Worm (Caenorhabditis elegans) whole organism, young adult: ENCODE results near the gene clec-55.
A peak's percentile ranks its signal among the peaks of the same experiment; 100 is the strongest.

Source experiments
- C17E4.6 ChIP-seq: fragments of 200-800 bp; sonication (Bioruptor generic); IDR thresholded peaks from 2 replicates; pipeline ENCODE4 v1.3.6; 2022; ENCODE audit warnings: missing genetic modification reagents, missing genetic modification characterization, missing compliant biosample characterization
- D2030.7 ChIP-seq: fragments of 200-800 bp; sonication (Bioruptor generic); IDR thresholded peaks from 2 replicates; pipeline ENCODE4 v1.3.6; 2022; ENCODE audit warnings: missing genetic modification reagents, missing genetic modification characterization, missing compliant biosample characterization
- F33H1.4 ChIP-seq: fragments of 200-800 bp; sonication (Bioruptor generic); IDR thresholded peaks from 2 replicates; pipeline ENCODE4 v1.3.6; 2022; ENCODE audit warnings: missing genetic modification reagents, missing genetic modification characterization, missing compliant biosample characterization
- F55B11.4 ChIP-seq: sonication (generic microtip); optimal IDR thresholded peaks from 2 replicates; lab custom pipeline; 2016; ENCODE audit warnings: missing compliant biosample characterization, missing genetic modification characterization, borderline replicate concordance; ENCODE audit not compliant: insufficient read depth
- K11D2.4 ChIP-seq: fragments of 200-800 bp; sonication (Bioruptor generic); IDR thresholded peaks from 2 replicates; pipeline ENCODE4 v1.3.6; 2022; ENCODE audit warnings: missing genetic modification reagents, missing genetic modification characterization, missing compliant biosample characterization
- T07F8.4 ChIP-seq: sonication (generic microtip); optimal IDR thresholded peaks from 2 replicates; lab custom pipeline; 2016; ENCODE audit warnings: mild to moderate bottlenecking, missing genetic modification characterization, moderate library complexity, missing compliant biosample characterization
- Y53G8AR.9 ChIP-seq: fragments of 200-800 bp; sonication (Bioruptor generic); conservative IDR thresholded peaks from 2 replicates; pipeline ENCODE4 v1.3.6; 2022; ENCODE audit warnings: missing genetic modification reagents, missing genetic modification characterization, missing compliant biosample characterization
- Y56A3A.18 ChIP-seq: fragments of 200-800 bp; sonication (Bioruptor generic); IDR thresholded peaks from 2 replicates; pipeline ENCODE4 v1.3.6; 2022; ENCODE audit warnings: missing genetic modification reagents, missing genetic modification characterization, missing compliant biosample characterization
- atf-7 ChIP-seq: sonication (generic microtip); optimal IDR thresholded peaks from 2 replicates; lab custom pipeline; 2017; ENCODE audit warnings: mild to moderate bottlenecking, missing genetic modification characterization, missing compliant biosample characterization
- bed-2 ChIP-seq: fragments of 200-800 bp; sonication (Bioruptor generic); IDR thresholded peaks from 2 replicates; pipeline ENCODE4 v1.3.6; 2022; ENCODE audit warnings: missing genetic modification reagents, missing genetic modification characterization, missing compliant biosample characterization
- cebp-1 ChIP-seq, 2 experiments: fragments of 200-800 bp in 1 of 2; sonication (Bioruptor generic) in 1 of 2; sonication (generic microtip) in 1 of 2; IDR thresholded peaks in 1 of 2; optimal IDR thresholded peaks in 1 of 2; 2 replicates each; pipeline versions ENCODE4 v1.3.6 to Lab custom; 2017 to 2022; ENCODE audit warnings: missing compliant biosample characterization in 2 of 2, missing genetic modification characterization in 2 of 2, mild to moderate bottlenecking in 1 of 2, missing genetic modification reagents in 1 of 2, moderate library complexity in 1 of 2
- ceh-91 ChIP-seq: fragments of 200-800 bp; sonication (Bioruptor generic); IDR thresholded peaks from 2 replicates; pipeline ENCODE4 v1.3.6; 2022; ENCODE audit warnings: missing genetic modification reagents, missing genetic modification characterization, missing compliant biosample characterization
- die-1 ChIP-seq: sonication (generic microtip); optimal IDR thresholded peaks from 2 replicates; lab custom pipeline; 2016; ENCODE audit warnings: missing genotype, mild to moderate bottlenecking, missing genetic modification characterization, missing compliant biosample characterization
- dox-1 ChIP-seq: fragments of 200-800 bp; sonication (Bioruptor generic); IDR thresholded peaks from 2 replicates; pipeline ENCODE4 v1.3.6; 2022; ENCODE audit warnings: missing genetic modification reagents, missing genetic modification characterization, missing compliant biosample characterization
- egrh-3 ChIP-seq: fragments of 200-800 bp; sonication (Bioruptor generic); IDR thresholded peaks from 2 replicates; pipeline ENCODE4 v1.3.6; 2022; ENCODE audit warnings: missing genetic modification reagents, missing genetic modification characterization, missing compliant biosample characterization
- fkh-3 ChIP-seq: sonication (generic microtip); optimal IDR thresholded peaks from 2 replicates; lab custom pipeline; 2016; ENCODE audit warnings: mild to moderate bottlenecking, missing genetic modification characterization, missing compliant biosample characterization
- gei-17 ChIP-seq: fragments of 200-800 bp; sonication (Bioruptor generic); optimal IDR thresholded peaks from 2 replicates; lab custom pipeline; 2018; ENCODE audit warnings: mild to moderate bottlenecking, missing genetic modification characterization, missing compliant biosample characterization
- hmg-1.2 ChIP-seq: fragments of 200-800 bp; sonication (Bioruptor generic); IDR thresholded peaks from 2 replicates; pipeline ENCODE4 v1.3.6; 2022; ENCODE audit warnings: missing genetic modification reagents, missing genetic modification characterization, missing compliant biosample characterization
- hrde-1 ChIP-seq: sonication (generic microtip); optimal IDR thresholded peaks from 2 replicates; lab custom pipeline; 2016; ENCODE audit warnings: missing genetic modification characterization, mild to moderate bottlenecking, missing compliant biosample characterization, moderate library complexity, missing genotype, missing genetic modification reagents, borderline replicate concordance
- hsf-1 ChIP-seq: fragments of 200-800 bp; sonication (Bioruptor generic); IDR thresholded peaks from 2 replicates; pipeline ENCODE4 v1.3.6; 2022; ENCODE audit warnings: missing genetic modification reagents, missing genetic modification characterization, missing compliant biosample characterization
- let-607 ChIP-seq, 2 experiments: fragments of 200-800 bp in 1 of 2; sonication (Bioruptor generic) in 1 of 2; sonication (generic microtip) in 1 of 2; optimal IDR thresholded peaks; 2 replicates each; lab custom pipeline; 2016 to 2018; ENCODE audit warnings: mild to moderate bottlenecking in 2 of 2, missing compliant biosample characterization in 2 of 2, missing genetic modification characterization in 2 of 2, moderate library complexity in 2 of 2, missing genotype in 1 of 2
- lsy-27 ChIP-seq: sonication (generic microtip); optimal IDR thresholded peaks from 2 replicates; lab custom pipeline; 2017; ENCODE audit warnings: missing genetic modification characterization, mild to moderate bottlenecking, missing compliant biosample characterization, antibody characterized with exemption, missing genotype, borderline replicate concordance; ENCODE audit not compliant: insufficient read depth
- nhr-80 ChIP-seq: sonication (generic microtip); optimal IDR thresholded peaks from 2 replicates; lab custom pipeline; 2016; ENCODE audit warnings: missing genetic modification characterization, missing compliant biosample characterization
- snpc-1.3 ChIP-seq: sonication (generic microtip); optimal IDR thresholded peaks from 2 replicates; lab custom pipeline; 2017; ENCODE audit warnings: missing genetic modification characterization, mild to moderate bottlenecking, missing compliant biosample characterization, antibody characterized with exemption, moderate library complexity, missing genotype, missing genetic modification reagents; ENCODE audit not compliant: insufficient read depth
- somi-1 ChIP-seq: fragments of 200-800 bp; sonication (Bioruptor generic); optimal IDR thresholded peaks from 2 replicates; lab custom pipeline; 2018; ENCODE audit warnings: mild to moderate bottlenecking, missing genetic modification characterization, missing compliant biosample characterization
- tbp1 ChIP-seq: fragments of 200-800 bp; sonication (Bioruptor generic); optimal IDR thresholded peaks from 2 replicates; lab custom pipeline; 2018; ENCODE audit warnings: mild to moderate bottlenecking, missing genetic modification characterization, missing compliant biosample characterization
- tlf-1 ChIP-seq: fragments of 200-800 bp; sonication (Bioruptor generic); optimal IDR thresholded peaks from 2 replicates; lab custom pipeline; 2018; ENCODE audit warnings: mild to moderate bottlenecking, missing genetic modification characterization, missing compliant biosample characterization
- unc-62 ChIP-seq: fragments of 150-350 bp; optimal IDR thresholded peaks from 2 replicates; lab custom pipeline; 2014; ENCODE audit warnings: missing biosample characterization, missing genetic modification reagents, missing genetic modification characterization
- xnd-1 ChIP-seq: sonication (generic microtip); optimal IDR thresholded peaks from 2 replicates; lab custom pipeline; 2016; ENCODE audit warnings: missing genotype, missing genetic modification reagents, missing genetic modification characterization, missing compliant biosample characterization
- zfh-2 ChIP-seq: fragments of 200-800 bp; sonication (Bioruptor generic); conservative IDR thresholded peaks from 2 replicates; pipeline ENCODE4 v1.3.6; 2022; ENCODE audit warnings: missing genetic modification reagents, missing genetic modification characterization, missing compliant biosample characterization
- zim-3 ChIP-seq: sonication (generic microtip); optimal IDR thresholded peaks from 2 replicates; lab custom pipeline; 2017; ENCODE audit warnings: mild to moderate bottlenecking, missing genetic modification characterization, moderate library complexity, missing compliant biosample characterization
- ztf-22 ChIP-seq: fragments of 200-800 bp; sonication (Bioruptor generic); optimal IDR thresholded peaks from 2 replicates; lab custom pipeline; 2018; ENCODE audit warnings: mild to moderate bottlenecking, missing genetic modification characterization, moderate library complexity, missing compliant biosample characterization
- ztf-25 ChIP-seq: fragments of 200-800 bp; sonication (Bioruptor generic); IDR thresholded peaks from 2 replicates; pipeline ENCODE4 v1.3.6; 2022; ENCODE audit warnings: missing genetic modification reagents, missing genetic modification characterization, missing compliant biosample characterization
- ztf-6 ChIP-seq: fragments of 200-800 bp; sonication (Bioruptor generic); IDR thresholded peaks from 2 replicates; pipeline ENCODE4 v1.3.6; 2022; ENCODE audit warnings: missing genetic modification reagents, missing genetic modification characterization, missing compliant biosample characterization

The clec-55 gene

DNA sequence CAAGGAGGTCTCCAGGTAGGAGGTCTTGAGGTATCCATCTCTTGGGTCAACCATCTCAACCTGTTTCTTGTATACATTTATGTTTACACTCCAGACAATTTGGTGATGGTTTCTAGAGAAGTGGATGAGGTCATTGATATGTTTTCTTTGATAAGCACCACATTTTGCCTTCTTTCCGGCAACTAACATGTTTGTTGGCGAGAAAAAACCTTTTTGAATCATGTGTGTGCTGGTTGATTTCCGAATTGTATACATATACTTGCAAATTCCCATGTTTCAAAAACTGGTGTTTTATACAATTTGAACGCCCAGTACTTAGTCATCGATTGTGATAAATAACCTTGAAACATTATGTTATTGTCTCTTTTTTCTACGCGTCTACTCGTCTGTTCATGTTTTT, 25.0 kb downstream of the clec-55 start:
- TF ChIP-seq gei-17 (GFP tag; lab: Kevin White, UChicago), result no peak
- no peak for TF ChIP-seq C17E4.6 (GFP tag; lab: Robert Waterston, UW)
- no peak for TF ChIP-seq F33H1.4 (GFP tag; lab: Robert Waterston, UW)
- TF ChIP-seq fkh-3 (tag; lab: Kevin White, UChicago), result no peak

DNA sequence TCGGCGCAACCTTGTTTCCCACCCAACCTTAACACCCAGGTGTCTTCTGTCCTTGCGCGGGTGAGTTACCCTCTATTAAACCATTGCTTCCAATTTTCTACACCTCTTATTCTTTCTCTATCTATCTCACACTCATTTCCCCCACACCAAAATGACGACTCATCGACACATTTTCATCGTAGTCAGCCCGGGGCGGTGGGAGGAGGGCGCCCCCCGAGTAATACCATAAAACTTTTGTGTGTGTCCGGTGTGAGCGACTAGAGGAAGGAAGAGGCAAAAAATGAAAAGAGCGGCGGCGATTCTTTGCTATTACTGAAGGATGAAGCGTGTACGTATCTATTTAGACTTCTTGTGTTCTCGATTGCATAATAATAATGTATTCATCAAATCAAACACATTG, 25.7 kb downstream of the clec-55 start:
- no peak for TF ChIP-seq D2030.7 (GFP tag; lab: Robert Waterston, UW)
- no peak for TF ChIP-seq egrh-3 (GFP tag; lab: Robert Waterston, UW)
- TF ChIP-seq zfh-2 (GFP tag; lab: Robert Waterston, UW), result peak; percentile 37; the same call in 1 of the 2 replicates
- peak; percentile 43 for TF ChIP-seq nhr-80 (tag; lab: Kevin White, UChicago)
- no peak for TF ChIP-seq hsf-1 (GFP tag; lab: Robert Waterston, UW)
- TF ChIP-seq hrde-1 (tag; lab: Kevin White, UChicago), result no peak
- TF ChIP-seq tlf-1, result no peak
- 0 out of 2 replicates have a peak, but pooled peaks have one; percentile 15 for TF ChIP-seq dox-1 (GFP tag; lab: Robert Waterston, UW)

DNA sequence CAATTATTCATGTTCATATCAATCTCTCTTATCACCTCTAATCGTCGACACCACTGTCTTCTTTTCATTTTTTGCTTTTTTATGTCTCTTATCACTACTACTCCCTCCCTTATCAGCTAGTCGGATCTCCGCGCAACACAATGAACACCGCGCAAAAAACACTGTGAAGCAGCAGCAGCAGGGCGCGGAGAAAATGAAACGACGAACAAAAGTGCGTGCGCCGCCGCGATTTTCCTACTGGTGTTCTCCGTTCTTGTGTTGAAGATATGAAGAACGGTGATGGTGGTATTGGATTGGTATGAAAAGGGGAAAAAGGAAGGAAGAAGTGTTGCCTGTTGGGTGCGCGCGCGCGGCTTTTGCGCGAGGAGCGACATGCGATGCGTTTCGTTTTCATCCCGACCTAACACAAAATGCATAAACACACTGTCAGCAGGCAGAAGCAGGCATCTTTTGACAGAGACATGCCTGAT, 26.7 kb downstream of the clec-55 start:
- TF ChIP-seq xnd-1 (tag; lab: Kevin White, UChicago) (no peak), T07F8.4 (no peak), nhr-80 (tag; lab: Kevin White, UChicago) (peak; percentile 78), ztf-25 (GFP tag; lab: Robert Waterston, UW) (0 out of 2 replicates have a peak, but pooled peaks have one; percentile 15), zfh-2 (GFP tag; lab: Robert Waterston, UW) (peak; percentile 62), let-607 (tag; optimal IDR thresholded peaks at IDR 0.05; lab: Kevin White, UChicago) (peak in 1 of 2 experiments; percentile 1), dox-1 (GFP tag; lab: Robert Waterston, UW) (peak; percentile 48; the same call in 1 of the 2 replicates)

DNA sequence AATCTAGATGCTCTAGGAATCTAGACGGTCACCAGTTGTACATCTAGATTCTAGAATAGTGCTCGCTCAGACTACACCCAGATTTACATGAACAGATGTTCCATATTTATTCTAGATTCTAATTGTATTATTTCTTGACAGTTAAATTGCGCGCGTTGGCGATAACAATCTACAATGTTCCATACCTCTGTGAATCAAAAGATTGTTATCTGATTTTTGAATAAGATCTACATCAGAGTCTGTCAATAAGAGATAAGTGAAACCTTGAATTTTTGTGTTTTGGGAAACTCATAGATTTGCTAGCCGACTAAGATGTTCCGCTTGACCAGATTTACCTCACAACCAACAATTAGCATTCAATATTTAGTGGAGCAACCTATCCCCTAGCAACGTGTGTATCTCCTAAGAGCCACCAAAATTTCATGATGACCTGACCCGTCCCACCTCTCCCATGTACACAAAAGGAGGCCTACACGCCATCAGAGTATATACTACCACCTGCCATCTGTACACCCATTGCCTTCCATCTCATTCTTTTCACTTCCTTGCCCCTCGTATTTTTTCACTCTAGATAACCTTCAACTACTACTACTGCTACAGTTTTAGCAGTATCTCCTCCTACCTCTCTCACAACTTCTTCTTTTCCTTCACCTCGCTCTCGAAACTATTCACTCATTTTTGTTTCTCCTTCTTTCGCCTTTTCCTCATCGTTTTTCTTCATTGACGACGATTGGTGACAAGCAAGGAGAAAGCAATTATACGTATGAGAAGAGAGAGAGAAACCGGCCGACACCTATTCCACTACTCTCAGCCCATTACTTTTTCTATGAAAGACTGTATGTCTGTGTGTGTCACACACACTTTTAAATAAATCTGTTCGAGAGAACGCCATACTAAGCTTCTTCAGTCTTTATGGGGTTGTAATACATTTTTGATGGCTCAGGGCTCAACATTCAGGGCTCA, 27.9 kb downstream of the clec-55 start:
- TF ChIP-seq ztf-22 (GFP tag; lab: Kevin White, UChicago), result no peak
- TF ChIP-seq somi-1 (GFP tag; lab: Kevin White, UChicago), result no peak
- no peak for TF ChIP-seq unc-62 (GFP tag; lab: Kevin White, UChicago)
- no peak for TF ChIP-seq F55B11.4 (tag; lab: Kevin White, UChicago)
- TF ChIP-seq, all 124 proteins: peak for 0

DNA sequence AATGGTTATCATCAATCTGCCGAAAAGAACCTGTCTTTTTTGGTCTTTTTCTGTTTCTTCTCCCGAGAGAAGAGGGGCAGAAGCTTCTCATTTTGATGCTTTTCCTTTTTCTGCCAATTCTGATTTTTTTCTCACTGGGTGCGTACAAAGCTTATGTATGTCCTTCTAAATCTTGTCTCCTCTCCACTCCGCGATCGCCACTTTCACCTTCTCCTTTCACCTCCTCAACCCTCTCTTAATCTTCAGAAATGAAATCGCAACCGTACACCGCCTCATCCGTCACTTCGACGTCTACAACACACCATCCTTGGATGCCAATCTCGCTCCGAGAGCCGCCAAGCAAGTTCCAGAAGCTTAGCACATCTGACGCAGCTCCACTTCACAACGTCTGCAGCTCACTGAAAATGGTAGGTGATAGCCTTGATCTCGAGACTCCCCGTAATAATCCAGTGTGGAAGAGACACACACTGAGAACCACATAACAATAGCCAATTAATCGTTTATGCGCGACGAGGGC, 29.0 kb downstream of the clec-55 start, which contains the start of gene R02D5.1:
TSS of gene R02D5.1 (plus strand) at position 245 of the 517 bp plus-strand sequence.
- TF ChIP-seq ztf-25 (GFP tag; lab: Robert Waterston, UW) (0 out of 2 replicates have a peak, but pooled peaks have one; percentile 48), zim-3 (tag; lab: Kevin White, UChicago) (no peak), K11D2.4 (GFP tag; lab: Robert Waterston, UW) (no peak)

DNA sequence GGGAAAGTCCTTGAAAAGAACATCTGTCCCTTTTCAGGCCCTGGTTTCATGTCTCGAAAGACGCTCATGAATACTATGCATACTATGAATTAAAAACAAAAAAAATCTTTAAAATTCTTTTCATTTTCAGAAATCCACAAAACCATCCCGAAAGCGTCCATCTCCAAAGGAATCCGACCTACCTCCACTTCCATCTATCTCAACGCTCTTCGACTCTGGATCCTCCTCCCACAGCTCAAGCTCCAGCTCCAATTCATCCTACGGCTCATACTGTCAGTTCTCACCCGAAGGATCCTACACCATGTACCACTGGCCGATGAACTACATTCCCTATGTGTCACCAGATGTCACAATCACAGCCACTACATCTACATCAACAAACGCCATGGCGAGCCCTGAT, 29.5 kb downstream of the clec-55 start:
- TF ChIP-seq bed-2 (GFP tag; lab: Robert Waterston, UW) (no peak), lsy-27 (no peak), hmg-1.2 (GFP tag; lab: Robert Waterston, UW) (no peak), Y56A3A.18 (GFP tag; lab: Robert Waterston, UW) (no peak), C17E4.6 (GFP tag; lab: Robert Waterston, UW) (no peak), ceh-91 (no peak), xnd-1 (tag; lab: Kevin White, UChicago) (no peak), die-1 (tag; lab: Kevin White, UChicago) (no peak), atf-7 (tag; lab: Kevin White, UChicago) (no peak), ztf-6 (no peak), snpc-1.3 (no peak), cebp-1 (GFP tag; IDR thresholded peaks at IDR 0.05; lab: Robert Waterston, UW) (no peak), cebp-1 (tag; optimal IDR thresholded peaks at IDR 0.05; lab: Kevin White, UChicago) (no peak), tbp1 (GFP tag; lab: Kevin White, UChicago) (no peak), Y53G8AR.9 (no peak)
